Fruit fly (Drosophila melanogaster): ENCODE data around the gene unc-13-4A.

Gene unc-13-4A

dm6 chr3L:7360324-7360852 lies 47.7 kb upstream of the unc-13-4A start, which contains the start of gene Sec63 (continued):
- peak; percentile 52 for TF ChIP-seq CG3065 (GFP tag; optimal IDR thresholded peaks at IDR 0.05)
- TF ChIP-seq MESR4 (GFP tag; optimal IDR thresholded peaks at IDR 0.05) = peak; percentile 83
- TF ChIP-seq odd (GFP tag; optimal IDR thresholded peaks at IDR 0.05) = peak; percentile 36
- TF ChIP-seq CG10366 (GFP tag; IDR thresholded peaks at IDR 0.05) = peak; percentile 35; the same call in 1 of the 2 replicates
- no peak for TF ChIP-seq twi (tag; optimal IDR thresholded peaks at IDR 0.05)
- TF ChIP-seq crc (GFP tag; optimal IDR thresholded peaks at IDR 0.05) = no peak
- TF ChIP-seq CG30403 (GFP tag; optimal IDR thresholded peaks at IDR 0.05) = peak; percentile 46
- no peak for TF ChIP-seq oc (tag; optimal IDR thresholded peaks at IDR 0.05)
- peak; percentile 59 for TF ChIP-seq Sin3A (optimal IDR thresholded peaks at IDR 0.05)
- TF ChIP-seq dimm (GFP tag; IDR thresholded peaks at IDR 0.05) = no peak
- TF ChIP-seq H2.0 (GFP tag; IDR thresholded peaks at IDR 0.05) = peak; percentile 47; the same call in 1 of the 2 replicates
- TF ChIP-seq Camta (GFP tag; optimal IDR thresholded peaks at IDR 0.05) = no peak
- TF ChIP-seq CHES-1-like (GFP tag; optimal IDR thresholded peaks at IDR 0.05) = peak; percentile 45
- peak; percentile 14 for TF ChIP-seq dmrt99B (tag; optimal IDR thresholded peaks at IDR 0.05)
- peak; percentile 53 for TF ChIP-seq unpg (GFP tag; optimal IDR thresholded peaks at IDR 0.05)
- TF ChIP-seq NC2α (GFP tag; optimal IDR thresholded peaks at IDR 0.05) = no peak
- TF ChIP-seq Rfx (GFP tag; IDR thresholded peaks at IDR 0.05) = peak; percentile 80
- no peak for TF ChIP-seq CG43689 (GFP tag; IDR thresholded peaks at IDR 0.05)
- peak; percentile 48; the same call in 1 of the 2 replicates for TF ChIP-seq Taf1 (GFP tag; IDR thresholded peaks at IDR 0.05)
- no peak for TF ChIP-seq CG1792 (GFP tag; optimal IDR thresholded peaks at IDR 0.05)
- no peak for TF ChIP-seq CG13894 (tag; optimal IDR thresholded peaks at IDR 0.05)
- peak; percentile 84 for TF ChIP-seq BEAF-32 (GFP tag; optimal IDR thresholded peaks at IDR 0.05)
- peak; percentile 51 for TF ChIP-seq Dad (GFP tag; optimal IDR thresholded peaks at IDR 0.05)
- TF ChIP-seq br (optimal IDR thresholded peaks at IDR 0.05) = no peak
- TF ChIP-seq CG7372 (GFP tag; IDR thresholded peaks at IDR 0.05) = peak; percentile 43; the same call in 1 of the 2 replicates
- peak; percentile 59 for TF ChIP-seq Hr3 (GFP tag; optimal IDR thresholded peaks at IDR 0.05)
- TF ChIP-seq CG4854 (GFP tag; optimal IDR thresholded peaks at IDR 0.05) = no peak
- no peak for TF ChIP-seq CG4282 (GFP tag; optimal IDR thresholded peaks at IDR 0.05)
- no peak for TF ChIP-seq CG4730 (GFP tag; IDR thresholded peaks at IDR 0.05)
- peak; percentile 62; the same call in 2 of the 3 replicates for TF ChIP-seq zen2 (GFP tag; IDR thresholded peaks at IDR 0.05; ENCODE audit: partially characterized antibody)
- no peak for TF ChIP-seq trh (GFP tag; optimal IDR thresholded peaks at IDR 0.05)
- no peak for TF ChIP-seq CG12104 (GFP tag; optimal IDR thresholded peaks at IDR 0.05)
- TF ChIP-seq toy (GFP tag; IDR thresholded peaks at IDR 0.05) = no peak
- TF ChIP-seq MBD-R2 (GFP tag; IDR thresholded peaks at IDR 0.05) = peak; percentile 79
- TF ChIP-seq chinmo (GFP tag; IDR thresholded peaks at IDR 0.05; ENCODE audit: partially characterized antibody) = peak; percentile 6; the same call in 2 of the 4 replicates
- no peak for TF ChIP-seq CG18476 (GFP tag; optimal IDR thresholded peaks at IDR 0.05)
- TF ChIP-seq hbn (GFP tag; IDR thresholded peaks at IDR 0.05; ENCODE audit: partially characterized antibody) = peak; percentile 72
- no peak for TF ChIP-seq CG2202 (tag; optimal IDR thresholded peaks at IDR 0.05)
- peak; percentile 39 for TF ChIP-seq jumu (GFP tag; optimal IDR thresholded peaks at IDR 0.05)
- TF ChIP-seq Fer1 (GFP tag; optimal IDR thresholded peaks at IDR 0.05) = peak; percentile 4
- TF ChIP-seq CG11093 (GFP tag; IDR thresholded peaks at IDR 0.05) = no peak
- TF ChIP-seq emc (GFP tag; optimal IDR thresholded peaks at IDR 0.05) = no peak
- peak; percentile 62 for TF ChIP-seq CG10209 (GFP tag; optimal IDR thresholded peaks at IDR 0.05)
- TF ChIP-seq ara (GFP tag; IDR thresholded peaks at IDR 0.05) = peak; percentile 25; the same call in 1 of the 2 replicates
- peak; percentile 38 for TF ChIP-seq Chrac-16 (GFP tag; optimal IDR thresholded peaks at IDR 0.05)
- TF ChIP-seq vvl (GFP tag; IDR thresholded peaks at IDR 0.05) = peak; percentile 11; the same call in 1 of the 2 replicates
- TF ChIP-seq CG14050 (GFP tag; IDR thresholded peaks at IDR 0.05) = peak; percentile 54; the same call in 2 of the 3 replicates
- TF ChIP-seq wek (GFP tag; optimal IDR thresholded peaks at IDR 0.05) = no peak
- no peak for TF ChIP-seq Atf3 (GFP tag; optimal IDR thresholded peaks at IDR 0.05)
- 0 out of 2 replicates have a peak, but pooled peaks have one; percentile 32 for TF ChIP-seq ranshi (GFP tag; IDR thresholded peaks at IDR 0.05)
- no peak for TF ChIP-seq TFAM (GFP tag; optimal IDR thresholded peaks at IDR 0.05)
- 0 out of 2 replicates have a peak, but pooled peaks have one; percentile 29 for TF ChIP-seq ttk (GFP tag; IDR thresholded peaks at IDR 0.05)
